Fruit fly (Drosophila melanogaster): ENCODE measurements around the gene CrebA.

Gene CrebA

dm6 chr3L:15514405-15514804, 20.8 kb upstream of the CrebA start (continued):
- no peak for TF ChIP-seq sisA (GFP tag; IDR thresholded peaks at IDR 0.05)
- no peak for TF ChIP-seq jing (GFP tag; optimal IDR thresholded peaks at IDR 0.05)
- no peak for TF ChIP-seq tgo (GFP tag; IDR thresholded peaks at IDR 0.05)
- TF ChIP-seq CG14965 (GFP tag; optimal IDR thresholded peaks at IDR 0.05; ENCODE audit: borderline replicate concordance), result no peak
- no peak for TF ChIP-seq Hmr (GFP tag; optimal IDR thresholded peaks at IDR 0.05)
- TF ChIP-seq CG10147 (GFP tag; optimal IDR thresholded peaks at IDR 0.05), result no peak
- TF ChIP-seq Deaf1 (tag; optimal IDR thresholded peaks at IDR 0.05), result no peak
- no peak for TF ChIP-seq CG15073 (GFP tag; optimal IDR thresholded peaks at IDR 0.05)
- no peak for TF ChIP-seq caup (GFP tag; optimal IDR thresholded peaks at IDR 0.05; ENCODE audit: severe bottlenecking)
- no peak for TF ChIP-seq grau (tag; optimal IDR thresholded peaks at IDR 0.05)
- peak; percentile 61 for TF ChIP-seq sens (GFP tag)
- no peak for TF ChIP-seq D19A (tag; optimal IDR thresholded peaks at IDR 0.05)
- TF ChIP-seq CG7987 (GFP tag; optimal IDR thresholded peaks at IDR 0.05), result peak; percentile 58
- no peak for TF ChIP-seq Hand (GFP tag; optimal IDR thresholded peaks at IDR 0.05)
- TF ChIP-seq dm (GFP tag; optimal IDR thresholded peaks at IDR 0.05), result peak; percentile 17
- TF ChIP-seq Oaz (GFP tag; IDR thresholded peaks at IDR 0.05), result no peak
- peak; percentile 50 for TF ChIP-seq cwo (GFP tag; optimal IDR thresholded peaks at IDR 0.05)
- no peak for TF ChIP-seq Antp (GFP tag; optimal IDR thresholded peaks at IDR 0.05)
- TF ChIP-seq CG10543 (GFP tag; optimal IDR thresholded peaks at IDR 0.05), result no peak
- TF ChIP-seq CG1603 (tag; optimal IDR thresholded peaks at IDR 0.05), result no peak
- no peak for TF ChIP-seq toy (GFP tag; IDR thresholded peaks at IDR 0.05)
- TF ChIP-seq Lim3 (GFP tag; IDR thresholded peaks at IDR 0.05), result no peak
- TF ChIP-seq Jarid2 (GFP tag; optimal IDR thresholded peaks at IDR 0.05), result no peak
- no peak for TF ChIP-seq shn (GFP tag; optimal IDR thresholded peaks at IDR 0.05)
- TF ChIP-seq sqz (GFP tag; optimal IDR thresholded peaks at IDR 0.05), result peak; percentile 49
- TF ChIP-seq lola (GFP tag; optimal IDR thresholded peaks at IDR 0.05), result no peak
- TF ChIP-seq Asciz (GFP tag; optimal IDR thresholded peaks at IDR 0.05), result no peak
- no peak for TF ChIP-seq Opbp (GFP tag; IDR thresholded peaks at IDR 0.05; ENCODE audit: partially characterized antibody)
- TF ChIP-seq wek (GFP tag; optimal IDR thresholded peaks at IDR 0.05), result peak; percentile 50
- peak; percentile 48 for TF ChIP-seq yki (optimal IDR thresholded peaks at IDR 0.05)
- TF ChIP-seq ftz-f1 (GFP tag; optimal IDR thresholded peaks at IDR 0.05), result peak; percentile 86
- no peak for TF ChIP-seq ken (GFP tag; IDR thresholded peaks at IDR 0.05)
- no peak for TF ChIP-seq CG31224 (GFP tag; IDR thresholded peaks at IDR 0.05)
- no peak for TF ChIP-seq Gsc (GFP tag; IDR thresholded peaks at IDR 0.05)
- TF ChIP-seq CG9817 (tag; optimal IDR thresholded peaks at IDR 0.05), result no peak
- TF ChIP-seq trem (tag; optimal IDR thresholded peaks at IDR 0.05), result no peak
- no peak for TF ChIP-seq ewg (GFP tag; optimal IDR thresholded peaks at IDR 0.05)
- no peak for TF ChIP-seq ato (GFP tag; IDR thresholded peaks at IDR 0.05; ENCODE audit: partially characterized antibody)
- TF ChIP-seq CG14050 (GFP tag; IDR thresholded peaks at IDR 0.05), result no peak
- no peak for TF ChIP-seq CG17568 (GFP tag; optimal IDR thresholded peaks at IDR 0.05)
- no peak for TF ChIP-seq CG1529 (GFP tag; optimal IDR thresholded peaks at IDR 0.05)
- no peak for TF ChIP-seq gsb-n (tag; optimal IDR thresholded peaks at IDR 0.05)
- no peak for TF ChIP-seq chif (GFP tag; optimal IDR thresholded peaks at IDR 0.05)
- no peak for TF ChIP-seq Meics (GFP tag; optimal IDR thresholded peaks at IDR 0.05)
- TF ChIP-seq jigr1 (GFP tag; IDR thresholded peaks at IDR 0.05), result no peak
- TF ChIP-seq CG15601 (tag; optimal IDR thresholded peaks at IDR 0.05), result no peak
- no peak for TF ChIP-seq Hr39 (optimal IDR thresholded peaks at IDR 0.05)
- TF ChIP-seq MBD-R2 (GFP tag; IDR thresholded peaks at IDR 0.05), result no peak
- no peak for TF ChIP-seq cato (GFP tag; optimal IDR thresholded peaks at IDR 0.05; ENCODE audit: borderline replicate concordance)
- no peak for TF ChIP-seq CG18011 (GFP tag; optimal IDR thresholded peaks at IDR 0.05)
- peak; percentile 40; the same call in 1 of the 2 replicates for TF ChIP-seq unc-4 (GFP tag; IDR thresholded peaks at IDR 0.05; ENCODE audit: partially characterized antibody)

Data from whole organism, embryonic.